Worm (Caenorhabditis elegans): Measurements from ENCODE around the gene C49F5.8.

The C49F5.8 gene

ce11 chrX:11965663-11966304 lies 5.8 kb downstream of the C49F5.8 start, which contains the start of gene sams-1:
sams-1 (plus strand) TSS chrX:11965962.
- TF ChIP-seq nhr-43 (tag; optimal IDR thresholded peaks at IDR 0.05; ENCODE audit: poor library complexity, severe bottlenecking) (peak; percentile 32), mdl-1 (tag; optimal IDR thresholded peaks at IDR 0.05) (no peak), nfya-1 (tag; optimal IDR thresholded peaks at IDR 0.05; ENCODE audit: insufficient read depth) (peak; percentile 5), ceh-82 (tag; optimal IDR thresholded peaks at IDR 0.05) (no peak), ceh-16 (tag; optimal IDR thresholded peaks at IDR 0.05) (no peak), lin-15B (tag; optimal IDR thresholded peaks at IDR 0.05) (no peak), nhr-11 (tag; optimal IDR thresholded peaks at IDR 0.05) (no peak), pha-4 (tag; optimal IDR thresholded peaks at IDR 0.05) (no peak), eor-1 (tag; optimal IDR thresholded peaks at IDR 0.05) (no peak), ama-1 (optimal IDR thresholded peaks at IDR 0.05) (peak; percentile 59), egl-5 (tag; optimal IDR thresholded peaks at IDR 0.05) (no peak), nhr-77 (tag; optimal IDR thresholded peaks at IDR 0.05) (no peak), ZK546.5 (tag; optimal IDR thresholded peaks at IDR 0.05) (no peak), elt-2 (tag; optimal IDR thresholded peaks at IDR 0.05) (peak; percentile 75), fos-1 (tag; optimal IDR thresholded peaks at IDR 0.05) (no peak), nhr-67 (tag; optimal IDR thresholded peaks at IDR 0.05) (no peak), elt-3 (tag; optimal IDR thresholded peaks at IDR 0.05) (peak in 1 of 3 experiments; percentile 29), nhr-25 (tag; optimal IDR thresholded peaks at IDR 0.05) (peak; percentile 11), daf-12 (tag; optimal IDR thresholded peaks at IDR 0.05) (no peak), fkh-2 (tag; optimal IDR thresholded peaks at IDR 0.05) (no peak), nhr-23 (tag; optimal IDR thresholded peaks at IDR 0.05) (peak; percentile 17), ztf-11 (tag; optimal IDR thresholded peaks at IDR 0.05) (no peak), aly-2 (tag; optimal IDR thresholded peaks at IDR 0.05) (no peak), nhr-76 (tag; optimal IDR thresholded peaks at IDR 0.05) (no peak), elt-1 (tag; optimal IDR thresholded peaks at IDR 0.05) (peak; percentile 76), ceh-28 (tag; optimal IDR thresholded peaks at IDR 0.05) (no peak), pqm-1 (tag; optimal IDR thresholded peaks at IDR 0.05) (peak; percentile 39), ztf-4 (tag; optimal IDR thresholded peaks at IDR 0.05) (no peak), nhr-28 (tag; optimal IDR thresholded peaks at IDR 0.05) (no peak), lsy-12 (tag; optimal IDR thresholded peaks at IDR 0.05) (no peak)

DNA sequence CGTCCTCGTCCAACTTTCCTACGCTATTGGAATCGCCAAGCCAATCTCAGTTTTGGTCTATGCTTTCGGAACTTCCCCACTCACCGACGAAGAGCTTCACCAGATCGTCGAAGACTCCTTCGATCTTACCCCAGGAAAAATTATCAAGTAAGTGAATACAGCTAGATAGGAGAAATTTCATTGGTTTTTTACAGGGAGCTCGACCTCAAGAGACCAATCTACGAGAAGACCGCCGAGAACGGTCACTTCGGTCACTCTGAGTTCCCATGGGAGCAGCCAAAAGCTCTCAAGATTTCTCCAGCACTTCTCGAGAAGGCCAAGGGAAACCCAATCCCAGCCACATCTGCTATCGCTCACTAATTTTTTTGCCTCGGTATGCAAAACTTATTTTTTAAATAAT lies 7.1 kb downstream of the C49F5.8 start:
- no peak for TF ChIP-seq ceh-28 (tag; optimal IDR thresholded peaks at IDR 0.05)

DNA sequence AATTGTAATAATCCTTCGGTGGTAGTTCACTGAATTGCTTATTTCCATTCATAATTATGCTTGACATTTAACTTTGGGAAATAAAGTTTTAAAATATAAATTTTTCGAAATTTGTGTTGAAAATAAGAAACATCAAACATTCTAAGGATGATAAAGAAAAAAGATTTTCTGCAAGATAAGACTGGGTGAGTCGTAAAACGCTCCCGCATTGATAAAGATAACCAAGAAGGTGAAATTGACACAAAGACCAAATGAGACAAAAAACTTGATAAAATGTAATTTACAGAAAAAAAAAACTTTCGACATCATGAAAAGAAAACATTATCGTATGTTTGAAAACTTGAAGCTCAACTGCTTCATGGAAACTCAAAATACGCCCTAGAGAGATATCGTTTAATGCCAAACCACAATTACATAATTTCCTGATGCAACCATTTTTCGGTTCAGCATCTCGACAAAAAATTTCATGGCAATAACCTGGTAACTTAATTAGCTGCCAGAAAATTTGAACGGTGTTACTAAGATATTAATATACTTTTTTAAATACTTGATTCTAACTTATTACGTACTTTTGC lies 8.2 kb downstream of the C49F5.8 start:
- TF ChIP-seq pqm-1 (tag; optimal IDR thresholded peaks at IDR 0.05): peak; percentile 52
- peak; percentile 17 for TF ChIP-seq pha-4 (tag; optimal IDR thresholded peaks at IDR 0.05)
- no peak for TF ChIP-seq ztf-4 (tag; optimal IDR thresholded peaks at IDR 0.05)
- peak; percentile 37 for TF ChIP-seq ama-1 (optimal IDR thresholded peaks at IDR 0.05)
- TF ChIP-seq sea-2 (GFP tag; optimal IDR thresholded peaks at IDR 0.05): no peak
- peak; percentile 91 for TF ChIP-seq elt-2 (tag; optimal IDR thresholded peaks at IDR 0.05)
- peak; percentile 52 for TF ChIP-seq nhr-43 (tag; optimal IDR thresholded peaks at IDR 0.05; ENCODE audit: poor library complexity, severe bottlenecking)

ce11 chrX:11969085-11969484 lies 9.1 kb downstream of the C49F5.8 start:
- TF ChIP-seq ceh-28 (tag; optimal IDR thresholded peaks at IDR 0.05): no peak
- TF ChIP-seq fkh-10 (GFP tag; optimal IDR thresholded peaks at IDR 0.05): no peak
- TF ChIP-seq nhr-237 (tag; optimal IDR thresholded peaks at IDR 0.05): no peak
- TF ChIP-seq ama-1 (optimal IDR thresholded peaks at IDR 0.05): no peak
- no peak for TF ChIP-seq eor-1 (tag; optimal IDR thresholded peaks at IDR 0.05)
- no peak for TF ChIP-seq snpc-4 (tag; optimal IDR thresholded peaks at IDR 0.05)
- TF ChIP-seq elt-1 (tag; optimal IDR thresholded peaks at IDR 0.05): no peak
- TF ChIP-seq hmg-11 (tag; optimal IDR thresholded peaks at IDR 0.05): no peak
